Worm (Caenorhabditis elegans): ENCODE measurements around the gene Y2H9A.4.

DNA sequence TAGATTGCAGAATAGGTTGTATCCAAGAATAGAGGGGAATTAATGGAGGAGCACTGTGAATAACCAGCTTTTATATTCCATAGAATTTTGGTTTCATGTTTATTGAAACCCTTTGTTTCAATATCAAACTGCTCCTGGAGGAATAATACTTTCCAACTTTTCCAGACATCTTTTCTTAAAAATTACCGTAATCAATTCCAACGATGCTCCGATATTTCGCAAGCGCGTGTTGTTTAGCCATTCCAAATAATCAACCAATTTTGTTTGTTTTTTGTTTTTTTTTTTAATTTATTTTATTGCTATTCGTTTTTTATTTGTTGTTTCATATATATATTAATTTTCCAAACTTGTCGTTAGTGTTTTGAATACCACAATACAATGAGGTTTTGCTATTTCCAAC lies 39.7 kb upstream of the Y2H9A.4 start, which contains the start of gene cutl-1:
- TF ChIP-seq ceh-88 (GFP tag; IDR thresholded peaks at IDR 0.05) (no peak), skn-1 (tag; optimal IDR thresholded peaks at IDR 0.05) (no peak), ama-1 (optimal IDR thresholded peaks at IDR 0.05) (no peak), unc-62 (GFP tag; optimal IDR thresholded peaks at IDR 0.05) (no peak), ceh-82 (tag; optimal IDR thresholded peaks at IDR 0.05) (no peak), elt-3 (tag; optimal IDR thresholded peaks at IDR 0.05) (no peak), hpl-2 (GFP tag; optimal IDR thresholded peaks at IDR 0.05) (no peak), nhr-12 (tag; optimal IDR thresholded peaks at IDR 0.05) (no peak), lin-15B (tag; optimal IDR thresholded peaks at IDR 0.05) (no peak), unc-130 (tag; optimal IDR thresholded peaks at IDR 0.05) (no peak)
